Worm (Caenorhabditis elegans) whole organism, L1 larva: Measurements from ENCODE around the gene ZK177.12.
A peak's percentile ranks its signal among the peaks of the same experiment; 100 is the strongest.

ENCODE experiments used
- C04F5.9 ChIP-seq: sonication (generic microtip); optimal IDR thresholded peaks from 2 replicates; lab custom pipeline; 2016; ENCODE audit warnings: missing genetic modification characterization, missing compliant biosample characterization
- C16A3.4 ChIP-seq: fragments of 150-350 bp; optimal IDR thresholded peaks from 2 replicates; lab custom pipeline; 2014; ENCODE audit warnings: missing biosample characterization, missing genetic modification characterization
- F16B12.6 ChIP-seq: fragments of 150-350 bp; optimal IDR thresholded peaks from 2 replicates; lab custom pipeline; 2014; ENCODE audit warnings: missing biosample characterization, missing genetic modification characterization
- alr-1 ChIP-seq: fragments of 200-800 bp; sonication (Bioruptor generic); optimal IDR thresholded peaks from 2 replicates; lab custom pipeline; 2018; ENCODE audit warnings: borderline replicate concordance, mild to moderate bottlenecking, missing genetic modification characterization, missing compliant biosample characterization
- efl-1 ChIP-seq, 4 experiments: fragments of 150-350 bp; optimal IDR thresholded peaks in 3 of 4; peaks in 1 of 4; 1 replicate in 1 of 4; 2 replicates in 3 of 4; lab custom pipeline; 2014; ENCODE audit warnings: missing biosample characterization in 2 of 4, missing genetic modification characterization in 2 of 4, missing genetic modification reagents in 2 of 4
- egl-13 ChIP-seq: sonication (generic microtip); optimal IDR thresholded peaks from 2 replicates; lab custom pipeline; 2016; ENCODE audit warnings: missing genotype, missing genetic modification reagents, missing genetic modification characterization, missing compliant biosample characterization
- ets-5 ChIP-seq: fragments of 200-800 bp; sonication (Bioruptor generic); IDR thresholded peaks from 2 replicates; pipeline ENCODE4 v1.3.6; 2022; ENCODE audit warnings: missing genetic modification characterization, missing compliant biosample characterization
- fos-1 ChIP-seq: fragments of 150-350 bp; optimal IDR thresholded peaks from 2 replicates; lab custom pipeline; 2014; ENCODE audit warnings: missing biosample characterization, missing genetic modification characterization
- grh-1 ChIP-seq: fragments of 200-800 bp; sonication (Bioruptor generic); IDR thresholded peaks from 2 replicates; pipeline ENCODE4 v1.3.6; 2022; ENCODE audit warnings: missing genetic modification reagents, missing genetic modification characterization, missing compliant biosample characterization
- hlh-17 ChIP-seq: fragments of 200-800 bp; sonication (Bioruptor generic); optimal IDR thresholded peaks from 2 replicates; lab custom pipeline; 2018; ENCODE audit warnings: missing genetic modification characterization, mild to moderate bottlenecking, missing compliant biosample characterization, moderate library complexity, borderline replicate concordance
- jun-1 ChIP-seq: fragments of 150-350 bp; optimal IDR thresholded peaks from 2 replicates; lab custom pipeline; 2014; ENCODE audit warnings: missing biosample characterization, missing genetic modification reagents, missing genetic modification characterization
- mdl-1 ChIP-seq, 2 experiments: fragments of 150-350 bp; optimal IDR thresholded peaks; 2 replicates each; lab custom pipeline; 2014 to 2017; ENCODE audit warnings: missing biosample characterization in 2 of 2, missing genetic modification characterization in 2 of 2, inconsistent platforms in 1 of 2
- mep-1 ChIP-seq: fragments of 150-350 bp; optimal IDR thresholded peaks from 2 replicates; lab custom pipeline; 2014; ENCODE audit warnings: missing biosample characterization, missing genetic modification characterization
- nhr-237 ChIP-seq: fragments of 150-350 bp; optimal IDR thresholded peaks from 2 replicates; lab custom pipeline; 2014; ENCODE audit warnings: missing biosample characterization, missing genetic modification characterization
- nhr-71 ChIP-seq: sonication (generic microtip); optimal IDR thresholded peaks from 2 replicates; lab custom pipeline; 2016; ENCODE audit warnings: mild to moderate bottlenecking, missing genetic modification characterization, moderate library complexity, missing compliant biosample characterization
- nhr-76 ChIP-seq: sonication (generic microtip); optimal IDR thresholded peaks from 2 replicates; lab custom pipeline; 2017; ENCODE audit warnings: missing biosample characterization, missing genetic modification characterization
- nhr-77 ChIP-seq: fragments of 150-350 bp; optimal IDR thresholded peaks from 2 replicates; lab custom pipeline; 2014; ENCODE audit warnings: missing biosample characterization, missing genetic modification characterization
- nhr-90 ChIP-seq: sonication (generic microtip); optimal IDR thresholded peaks from 2 replicates; lab custom pipeline; 2016; ENCODE audit warnings: mild to moderate bottlenecking, missing genetic modification characterization, missing compliant biosample characterization; ENCODE audit not compliant: poor library complexity
- pax-3 ChIP-seq: fragments of 200-800 bp; sonication (Bioruptor generic); optimal IDR thresholded peaks from 2 replicates; lab custom pipeline; 2018; ENCODE audit warnings: mild to moderate bottlenecking, missing genetic modification characterization, moderate library complexity, missing compliant biosample characterization
- pqm-1 ChIP-seq: sonication (generic microtip); optimal IDR thresholded peaks from 3 replicates; lab custom pipeline; 2017; ENCODE audit warnings: missing biosample characterization, missing genetic modification characterization
- rnt-1 ChIP-seq: sonication (generic microtip); optimal IDR thresholded peaks from 2 replicates; lab custom pipeline; 2016; ENCODE audit warnings: mild to moderate bottlenecking, missing genetic modification characterization, moderate library complexity, missing compliant biosample characterization
- skn-1 ChIP-seq: fragments of 150-350 bp; optimal IDR thresholded peaks from 2 replicates; lab custom pipeline; 2014; ENCODE audit warnings: missing biosample characterization, missing genetic modification characterization
- sptf-1 ChIP-seq: fragments of 150-350 bp; optimal IDR thresholded peaks from 2 replicates; lab custom pipeline; 2014; ENCODE audit warnings: missing biosample characterization, missing genetic modification characterization
- sup-37 ChIP-seq: fragments of 200-800 bp; sonication (Bioruptor generic); optimal IDR thresholded peaks from 2 replicates; lab custom pipeline; 2018; ENCODE audit warnings: mild to moderate bottlenecking, missing genetic modification characterization, missing compliant biosample characterization
- swsn-7 ChIP-seq: sonication (generic microtip); optimal IDR thresholded peaks from 2 replicates; lab custom pipeline; 2016; ENCODE audit warnings: missing genetic modification characterization, missing compliant biosample characterization
- tlp-1 ChIP-seq: fragments of 150-350 bp; optimal IDR thresholded peaks from 2 replicates; lab custom pipeline; 2014; ENCODE audit warnings: missing biosample characterization, missing genetic modification characterization
- unc-130 ChIP-seq: fragments of 150-350 bp; optimal IDR thresholded peaks from 2 replicates; lab custom pipeline; 2017; ENCODE audit warnings: missing biosample characterization, missing genetic modification characterization, inconsistent platforms
- unc-62 ChIP-seq: fragments of 150-350 bp; optimal IDR thresholded peaks from 2 replicates; lab custom pipeline; 2014; ENCODE audit warnings: missing biosample characterization, missing genetic modification reagents, missing genetic modification characterization
- unc-86 ChIP-seq: sonication (generic microtip); optimal IDR thresholded peaks from 2 replicates; lab custom pipeline; 2016; ENCODE audit warnings: missing genetic modification characterization, missing compliant biosample characterization
- unc-98 ChIP-seq: fragments of 200-800 bp; sonication (Bioruptor generic); IDR thresholded peaks from 2 replicates; pipeline ENCODE4 v1.3.6; 2022; ENCODE audit warnings: missing genetic modification characterization, missing compliant biosample characterization
- vab-15 ChIP-seq: sonication (generic microtip); optimal IDR thresholded peaks from 2 replicates; lab custom pipeline; 2017; ENCODE audit warnings: missing genotype, mild to moderate bottlenecking, missing genetic modification characterization, missing compliant biosample characterization
- xbp-1 ChIP-seq: sonication (generic microtip); optimal IDR thresholded peaks from 2 replicates; lab custom pipeline; 2016; ENCODE audit warnings: missing genetic modification characterization, missing compliant biosample characterization
- zip-4 ChIP-seq: fragments of 200-800 bp; sonication (Bioruptor generic); optimal IDR thresholded peaks from 2 replicates; lab custom pipeline; 2018; ENCODE audit warnings: mild to moderate bottlenecking, missing genetic modification characterization, moderate library complexity, missing compliant biosample characterization
- ztf-11 ChIP-seq, 2 experiments: sonication (generic microtip); optimal IDR thresholded peaks; 2 replicates each; lab custom pipeline; 2016 to 2017; ENCODE audit warnings: missing genetic modification characterization in 2 of 2, missing biosample characterization in 1 of 2, missing compliant biosample characterization in 1 of 2
- ztf-4 ChIP-seq: fragments of 150-350 bp; optimal IDR thresholded peaks from 2 replicates; lab custom pipeline; 2014; ENCODE audit warnings: missing biosample characterization, missing genetic modification characterization

ZK177.12 gene

DNA sequence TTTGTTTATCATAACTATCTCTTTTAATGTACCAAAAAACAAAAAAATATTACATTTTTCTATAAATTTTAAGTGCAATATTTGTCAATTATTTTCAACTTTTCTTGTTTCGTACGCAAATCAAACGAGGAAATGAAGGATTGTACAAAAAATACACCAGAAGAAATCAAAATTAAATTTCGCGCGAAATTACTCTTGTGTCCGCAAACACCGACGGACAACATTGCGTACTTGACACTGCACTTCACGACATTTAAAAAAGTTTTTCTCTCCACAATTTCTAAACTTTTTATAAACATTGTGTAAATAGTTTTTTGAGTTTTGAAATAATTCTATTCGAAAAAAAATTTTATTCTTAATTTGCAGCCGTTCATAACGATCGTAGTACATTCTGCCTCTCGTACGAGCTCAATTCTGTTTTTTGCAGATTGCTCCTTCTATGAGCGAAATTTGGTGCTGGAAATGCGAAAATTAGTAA lies 47.5 kb upstream of the ZK177.12 start, which contains the start of gene mrps-16 (continued):
- TF ChIP-seq C04F5.9 (tag; lab: Kevin White, UChicago) (peak; percentile 4), mep-1 (tag; lab: Kevin White, UChicago) (peak; percentile 84), unc-130 (tag; lab: Kevin White, UChicago) (peak; percentile 58), zip-4 (GFP tag; lab: Kevin White, UChicago) (peak; percentile 44), C16A3.4 (tag; lab: Kevin White, UChicago) (peak; percentile 80), grh-1 (GFP tag; lab: Robert Waterston, UW) (peak; percentile 54), unc-86 (tag; lab: Kevin White, UChicago) (peak; percentile 58), egl-13 (tag; lab: Kevin White, UChicago) (no peak), ztf-11 (tag; optimal IDR thresholded peaks at IDR 0.05; lab: Kevin White, UChicago) (no peak), nhr-90 (peak; percentile 64), tlp-1 (tag; lab: Kevin White, UChicago) (no peak)

- TF ChIP-seq unc-98 (GFP tag; lab: Robert Waterston, UW): no peak
- no peak for TF ChIP-seq nhr-71
- no peak for TF ChIP-seq swsn-7 (tag; lab: Kevin White, UChicago)
- TF ChIP-seq sptf-1 (tag; lab: Kevin White, UChicago): no peak
- TF ChIP-seq pqm-1 (tag; lab: Kevin White, UChicago): no peak
- TF ChIP-seq xbp-1 (tag; lab: Kevin White, UChicago): no peak
- TF ChIP-seq jun-1 (tag; lab: Kevin White, UChicago): no peak
- TF ChIP-seq sup-37 (GFP tag; lab: Kevin White, UChicago): no peak
- TF ChIP-seq pax-3 (tag; lab: Kevin White, UChicago): no peak
- TF ChIP-seq hlh-17 (GFP tag; lab: Kevin White, UChicago): no peak
- TF ChIP-seq C04F5.9 (tag; lab: Kevin White, UChicago): no peak
- TF ChIP-seq mdl-1 (tag; optimal IDR thresholded peaks at IDR 0.05; lab: Kevin White, UChicago): no peak
These were observed 46.6 kb upstream of the ZK177.12 start, which contains the start of gene ilcr-2 for ce11 chrII:5474946-5475345. TSS of gene ilcr-2 (plus strand) at chrII:5475246.

DNA sequence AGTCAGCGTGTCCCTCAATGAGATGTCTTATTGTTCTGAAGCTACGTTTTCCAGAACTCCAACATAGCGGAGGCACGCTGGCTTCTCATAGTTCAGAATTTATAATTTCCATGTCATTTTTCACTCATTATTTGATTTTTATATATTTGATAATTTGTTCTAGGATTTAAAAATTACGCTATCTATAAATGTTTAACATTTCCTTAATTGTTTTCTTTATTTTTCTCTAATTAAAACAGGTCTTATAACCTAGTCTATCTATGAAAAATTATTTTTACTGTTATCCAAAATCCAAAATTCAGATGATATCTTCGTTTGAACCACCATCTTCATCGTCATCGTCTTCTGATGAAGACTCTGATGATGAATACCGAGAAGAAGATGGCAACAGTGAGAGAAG lies 43.2 kb upstream of the ZK177.12 start, which contains the start of gene F56D1.1:
Gene F56D1.1 (plus strand): TSS at position 301 of the 400 bp plus-strand sequence.
- no peak for TF ChIP-seq nhr-237 (tag; lab: Kevin White, UChicago)
- no peak for TF ChIP-seq efl-1 (optimal IDR thresholded peaks at IDR 0.05; lab: Kevin White, UChicago)
- TF ChIP-seq efl-1 (GFP tag; optimal IDR thresholded peaks at IDR 0.05 in 1 of 2; lab: Kevin White, UChicago): peak in 1 of 2 experiments; percentile 49

DNA sequence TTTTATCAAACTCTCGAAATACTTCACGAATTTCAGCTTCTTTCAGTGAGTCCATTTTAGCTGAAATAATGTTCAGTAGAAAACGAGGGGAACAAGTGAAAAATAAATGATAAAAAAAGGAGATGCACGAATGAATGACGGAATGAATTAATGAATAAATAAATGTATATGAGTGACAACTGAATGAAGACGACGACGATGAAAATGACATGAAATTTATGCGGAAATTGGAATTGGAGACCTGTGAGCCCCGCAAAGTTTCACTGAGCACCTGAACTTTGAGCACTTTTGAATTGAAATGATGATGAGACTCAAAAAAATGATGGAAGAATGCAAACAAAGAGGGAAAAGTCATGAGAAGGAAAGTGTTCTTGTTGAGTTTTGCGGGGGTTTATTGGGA lies 39.5 kb upstream of the ZK177.12 start, which contains the start of gene cal-8:
Gene cal-8 (minus strand): TSS at position 60 of the 400 bp plus-strand sequence.
- TF ChIP-seq nhr-77 (no peak), fos-1 (tag; lab: Kevin White, UChicago) (no peak), egl-13 (tag; lab: Kevin White, UChicago) (no peak)

DNA sequence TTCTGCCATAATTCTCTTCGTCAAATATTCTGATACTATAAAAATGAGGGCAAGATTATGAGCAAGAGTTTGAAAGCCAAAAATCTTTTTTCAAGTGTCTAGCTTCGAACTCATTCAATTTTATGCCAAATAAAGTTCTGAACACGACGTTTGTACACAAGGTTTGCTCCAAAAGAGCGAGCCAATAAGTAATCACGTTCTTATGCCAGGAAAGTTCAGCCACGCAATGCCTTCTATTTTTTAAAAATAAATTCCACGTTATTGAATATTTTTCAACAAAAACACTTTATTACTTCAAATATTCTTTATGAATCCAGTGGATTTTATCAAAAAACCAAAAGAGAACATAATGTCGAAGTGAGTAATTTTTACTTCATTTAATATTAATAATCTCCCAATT lies 33.7 kb upstream of the ZK177.12 start, which contains the start of gene nep-5:
Gene nep-5 (plus strand): TSS at position 301 of the 400 bp plus-strand sequence.
- TF ChIP-seq rnt-1 (no peak), ets-5 (no peak), alr-1 (tag; lab: Kevin White, UChicago) (no peak), sup-37 (GFP tag; lab: Kevin White, UChicago) (no peak), ztf-4 (tag; lab: Kevin White, UChicago) (no peak), unc-62 (GFP tag; lab: Kevin White, UChicago) (no peak), nhr-71 (no peak), xbp-1 (tag; lab: Kevin White, UChicago) (no peak), skn-1 (no peak), nhr-76 (tag; lab: Kevin White, UChicago) (no peak), F16B12.6 (tag; lab: Kevin White, UChicago) (no peak), fos-1 (tag; lab: Kevin White, UChicago) (no peak), vab-15 (tag; lab: Kevin White, UChicago) (no peak), egl-13 (tag; lab: Kevin White, UChicago) (no peak)
